Worm (Caenorhabditis elegans) whole organism, late embryonic: ENCODE data around the gene srx-20.

ENCODE experiments used
- ahr-1 ChIP-seq: sonication (generic microtip); optimal IDR thresholded peaks from 2 replicates; lab custom pipeline; 2016; ENCODE audit warnings: missing genetic modification characterization, missing compliant biosample characterization
- ceh-18 ChIP-seq: sonication (generic microtip); optimal IDR thresholded peaks from 2 replicates; lab custom pipeline; 2016; ENCODE audit warnings: missing genetic modification characterization, missing compliant biosample characterization
- ceh-22 ChIP-seq: sonication (generic microtip); optimal IDR thresholded peaks from 2 replicates; lab custom pipeline; 2017; ENCODE audit warnings: missing biosample characterization, missing genetic modification characterization
- fkh-10 ChIP-seq: fragments of 150-350 bp; optimal IDR thresholded peaks from 2 replicates; lab custom pipeline; 2014; ENCODE audit warnings: missing biosample characterization, missing genetic modification reagents, missing genetic modification characterization
- hlh-30 ChIP-seq: sonication (generic microtip); optimal IDR thresholded peaks from 2 replicates; lab custom pipeline; 2017; ENCODE audit warnings: antibody characterized with exemption, missing genetic modification characterization, missing compliant biosample characterization; ENCODE audit not compliant: insufficient read depth
- madf-2 ChIP-seq: sonication (generic microtip); optimal IDR thresholded peaks from 2 replicates; lab custom pipeline; 2017; ENCODE audit warnings: missing genetic modification characterization, missing compliant biosample characterization
- nfya-1 ChIP-seq: sonication (generic microtip); optimal IDR thresholded peaks from 2 replicates; lab custom pipeline; 2017; ENCODE audit warnings: missing genetic modification characterization, mild to moderate bottlenecking, missing compliant biosample characterization, antibody characterized with exemption, moderate library complexity
- nhr-11 ChIP-seq: fragments of 150-350 bp; optimal IDR thresholded peaks from 2 replicates; lab custom pipeline; 2014; ENCODE audit warnings: missing biosample characterization, missing genetic modification characterization
- odd-2 ChIP-seq: sonication (generic microtip); optimal IDR thresholded peaks from 2 replicates; lab custom pipeline; 2017; ENCODE audit warnings: antibody characterized with exemption, mild to moderate bottlenecking, missing genetic modification characterization, missing compliant biosample characterization
- pag-3 ChIP-seq: sonication (generic microtip); optimal IDR thresholded peaks from 2 replicates; lab custom pipeline; 2016; ENCODE audit warnings: missing compliant biosample characterization, missing genetic modification characterization, borderline replicate concordance
- ref-2 ChIP-seq: sonication (generic microtip); optimal IDR thresholded peaks from 2 replicates; lab custom pipeline; 2016; ENCODE audit warnings: missing genetic modification characterization, missing compliant biosample characterization
- syd-9 ChIP-seq: sonication (generic microtip); optimal IDR thresholded peaks from 2 replicates; lab custom pipeline; 2016; ENCODE audit warnings: mild to moderate bottlenecking, missing genetic modification characterization, moderate library complexity, missing compliant biosample characterization
- unc-55 ChIP-seq: sonication (generic microtip); optimal IDR thresholded peaks from 2 replicates; lab custom pipeline; 2017; ENCODE audit warnings: missing biosample characterization, missing genetic modification reagents, missing genetic modification characterization
- zip-5 ChIP-seq: sonication (generic microtip); optimal IDR thresholded peaks from 2 replicates; lab custom pipeline; 2016; ENCODE audit warnings: missing genetic modification characterization, missing compliant biosample characterization

DNA sequence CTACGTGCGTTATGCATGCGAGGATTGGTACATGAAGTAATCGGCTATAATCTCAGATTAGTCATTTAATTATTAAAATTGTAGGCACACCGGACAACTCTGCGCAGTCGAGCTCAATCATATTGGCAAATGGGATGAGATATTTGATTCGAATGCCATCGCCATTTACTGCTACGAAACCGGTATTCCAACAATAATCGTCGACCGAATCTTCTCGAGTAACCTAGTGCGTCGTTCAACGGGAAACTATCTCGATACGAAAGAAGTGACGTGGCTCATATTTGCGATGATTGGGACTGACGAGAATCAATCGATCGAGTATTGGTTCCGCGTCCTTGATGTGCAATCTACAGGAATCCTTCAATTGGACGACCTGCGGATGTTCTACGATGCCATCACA is 36.7 kb downstream of the srx-20 start:
- TF ChIP-seq syd-9: no peak
- TF ChIP-seq madf-2 (tag; lab: Kevin White, UChicago): no peak
- no peak for TF ChIP-seq unc-55 (GFP tag; lab: Kevin White, UChicago)
- no peak for TF ChIP-seq fkh-10 (GFP tag; lab: Kevin White, UChicago)
- no peak for TF ChIP-seq ceh-22 (tag; lab: Kevin White, UChicago)
- TF ChIP-seq hlh-30 (tag; lab: Kevin White, UChicago): no peak
- TF ChIP-seq ahr-1 (tag; lab: Kevin White, UChicago): no peak
- TF ChIP-seq ceh-18: no peak
- TF ChIP-seq zip-5 (tag; lab: Kevin White, UChicago): no peak
- TF ChIP-seq pag-3 (tag; lab: Kevin White, UChicago): no peak
- no peak for TF ChIP-seq nfya-1
- TF ChIP-seq odd-2 (tag; lab: Kevin White, UChicago): no peak
- no peak for TF ChIP-seq nhr-11 (tag; lab: Kevin White, UChicago)
- no peak for TF ChIP-seq ref-2 (tag; lab: Kevin White, UChicago)
